Fruit fly (Drosophila melanogaster): ENCODE measurements around the gene Ack.

Ack gene

dm6 chr3L:4070221-4070995 is 37.6 kb upstream of the Ack start (continued):
- peak; percentile 99 for TF ChIP-seq CG6163 (GFP tag; IDR thresholded peaks at IDR 0.05)
- peak; percentile 97 for TF ChIP-seq CG6276 (GFP tag; optimal IDR thresholded peaks at IDR 0.05)
- TF ChIP-seq Ets21C (GFP tag; optimal IDR thresholded peaks at IDR 0.05) = peak; percentile 98
- TF ChIP-seq fkh (GFP tag; optimal IDR thresholded peaks at IDR 0.05) = peak; percentile 25
- peak; percentile 98 for TF ChIP-seq CG11294 (GFP tag; IDR thresholded peaks at IDR 0.05)
- peak; percentile 97 for TF ChIP-seq CG4318 (GFP tag; optimal IDR thresholded peaks at IDR 0.05)
- peak; percentile 99 for TF ChIP-seq Gug (GFP tag; IDR thresholded peaks at IDR 0.05)
- TF ChIP-seq Sox14 (GFP tag; optimal IDR thresholded peaks at IDR 0.05) = peak; percentile 99
- TF ChIP-seq CG34406 (GFP tag; optimal IDR thresholded peaks at IDR 0.05) = peak; percentile 98
- peak; percentile 99 for TF ChIP-seq cyc (GFP tag; optimal IDR thresholded peaks at IDR 0.05)
- peak; percentile 92 for TF ChIP-seq fd85E (GFP tag; optimal IDR thresholded peaks at IDR 0.05)
- TF ChIP-seq pdm3 (GFP tag; optimal IDR thresholded peaks at IDR 0.05) = peak; percentile 99
- peak; percentile 91 for TF ChIP-seq Blimp-1 (GFP tag; optimal IDR thresholded peaks at IDR 0.05)
- peak; percentile 91 for TF ChIP-seq CG9139 (GFP tag; optimal IDR thresholded peaks at IDR 0.05)
- TF ChIP-seq eg (GFP tag; IDR thresholded peaks at IDR 0.05) = peak; percentile 99
- peak; percentile 99 for TF ChIP-seq lz (GFP tag; optimal IDR thresholded peaks at IDR 0.05)
- TF ChIP-seq CG15336 (GFP tag; IDR thresholded peaks at IDR 0.05) = peak; percentile 99
- peak; percentile 92 for TF ChIP-seq Eip93F (GFP tag; optimal IDR thresholded peaks at IDR 0.05)
- TF ChIP-seq Eip78C (GFP tag) = peak; percentile 99
- TF ChIP-seq CG16779 (tag; optimal IDR thresholded peaks at IDR 0.05) = peak; percentile 91
- peak; percentile 97 for TF ChIP-seq dac (GFP tag; optimal IDR thresholded peaks at IDR 0.05)
- peak; percentile 96 for TF ChIP-seq spab (GFP tag; optimal IDR thresholded peaks at IDR 0.05)
- TF ChIP-seq CG8632 (GFP tag; optimal IDR thresholded peaks at IDR 0.05) = peak; percentile 96
- TF ChIP-seq acj6 (GFP tag; optimal IDR thresholded peaks at IDR 0.05) = peak; percentile 99
- peak; percentile 99 for TF ChIP-seq CG6792 (GFP tag; optimal IDR thresholded peaks at IDR 0.05)
- peak; percentile 96 for TF ChIP-seq CG10669 (GFP tag; optimal IDR thresholded peaks at IDR 0.05)

DNA sequence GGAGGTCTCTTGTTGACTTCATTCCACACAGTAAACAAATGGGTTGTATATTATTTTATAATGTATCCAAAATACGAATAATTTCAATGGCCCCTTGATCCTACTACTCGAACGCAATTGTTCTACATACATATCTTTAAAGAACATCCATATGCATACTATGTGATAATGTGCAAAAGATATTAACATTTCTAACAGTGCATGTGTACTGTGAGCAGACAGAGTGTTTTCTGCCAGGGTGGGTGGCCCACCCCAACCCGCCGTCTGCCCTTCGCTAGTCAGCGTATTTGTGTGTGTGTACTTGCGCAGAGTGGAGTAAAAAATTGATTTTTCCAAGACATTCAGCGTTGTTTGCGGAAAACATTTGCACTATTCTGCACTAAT is 37.0 kb upstream of the Ack start:
- TF ChIP-seq CG11902 (GFP tag; optimal IDR thresholded peaks at IDR 0.05) (peak; percentile 70), CG9139 (GFP tag; optimal IDR thresholded peaks at IDR 0.05) (peak; percentile 68), achi (GFP tag; optimal IDR thresholded peaks at IDR 0.05) (peak; percentile 76), CG10669 (GFP tag; optimal IDR thresholded peaks at IDR 0.05) (peak; percentile 91), Hr38 (GFP tag; optimal IDR thresholded peaks at IDR 0.05) (no peak), CG32006 (GFP tag; optimal IDR thresholded peaks at IDR 0.05) (peak; percentile 44), Gug (GFP tag; IDR thresholded peaks at IDR 0.05) (peak; percentile 94), OdsH (GFP tag; optimal IDR thresholded peaks at IDR 0.05) (peak; percentile 83), spab (GFP tag; optimal IDR thresholded peaks at IDR 0.05) (peak; percentile 66), CG8119 (GFP tag; IDR thresholded peaks at IDR 0.05) (peak; percentile 83), Sox14 (GFP tag; optimal IDR thresholded peaks at IDR 0.05) (peak; percentile 84), Blimp-1 (GFP tag; optimal IDR thresholded peaks at IDR 0.05) (no peak), Ets21C (GFP tag; optimal IDR thresholded peaks at IDR 0.05) (peak; percentile 52), CG4318 (GFP tag; optimal IDR thresholded peaks at IDR 0.05) (peak; percentile 78), ss (GFP tag; optimal IDR thresholded peaks at IDR 0.05) (no peak), CG11294 (GFP tag; IDR thresholded peaks at IDR 0.05) (peak; percentile 92), Sox15 (GFP tag; optimal IDR thresholded peaks at IDR 0.05) (peak; percentile 51), fkh (GFP tag; optimal IDR thresholded peaks at IDR 0.05) (no peak), acj6 (GFP tag; optimal IDR thresholded peaks at IDR 0.05) (peak; percentile 84), CG6808 (GFP tag; optimal IDR thresholded peaks at IDR 0.05) (peak; percentile 37), CG6276 (GFP tag; optimal IDR thresholded peaks at IDR 0.05) (no peak), eg (GFP tag; IDR thresholded peaks at IDR 0.05) (peak; percentile 95), CG8632 (GFP tag; optimal IDR thresholded peaks at IDR 0.05) (peak; percentile 53), CG6792 (GFP tag; optimal IDR thresholded peaks at IDR 0.05) (no peak), topi (GFP tag; optimal IDR thresholded peaks at IDR 0.05) (peak; percentile 83), dsx (GFP tag; optimal IDR thresholded peaks at IDR 0.05; ENCODE audit: poor library complexity, severe bottlenecking) (peak; percentile 75), Eip75B (GFP tag; optimal IDR thresholded peaks at IDR 0.05) (no peak), svp (GFP tag) (no peak), Hr39 (GFP tag; optimal IDR thresholded peaks at IDR 0.05) (peak; percentile 85), dac (GFP tag; optimal IDR thresholded peaks at IDR 0.05) (peak; percentile 40), Smox (GFP tag; optimal IDR thresholded peaks at IDR 0.05) (peak; percentile 55), fd59A (GFP tag; optimal IDR thresholded peaks at IDR 0.05) (peak; percentile 62), fd85E (GFP tag; optimal IDR thresholded peaks at IDR 0.05) (peak; percentile 54), CG6163 (GFP tag; IDR thresholded peaks at IDR 0.05) (peak; percentile 97), Eip78C (GFP tag) (peak; percentile 95), CG1621 (tag; optimal IDR thresholded peaks at IDR 0.05) (peak; percentile 86), Hr4 (GFP tag; optimal IDR thresholded peaks at IDR 0.05) (peak; percentile 84), pdm3 (GFP tag; optimal IDR thresholded peaks at IDR 0.05) (peak; percentile 79), salr (GFP tag; optimal IDR thresholded peaks at IDR 0.05) (peak; percentile 52 to 93)
